Worm (Caenorhabditis elegans): Measurements from ENCODE around the gene F55G1.6.

ce11 chrIV:7451345-7451744 lies 22.0 kb upstream of the F55G1.6 start, which contains the start of gene tes-1:
- TF ChIP-seq tab-1 (GFP tag; IDR thresholded peaks at IDR 0.05) (no peak), ztf-23 (GFP tag; IDR thresholded peaks at IDR 0.05) (no peak), flt-1 (GFP tag; IDR thresholded peaks at IDR 0.05) (no peak), cog-1 (tag; optimal IDR thresholded peaks at IDR 0.05) (no peak), ztf-29 (GFP tag; IDR thresholded peaks at IDR 0.05) (no peak), klf-2 (GFP tag; conservative IDR thresholded peaks at IDR 0.05) (no peak), ref-1 (GFP tag; conservative IDR thresholded peaks at IDR 0.05) (no peak), med-1 (GFP tag; optimal IDR thresholded peaks at IDR 0.05; ENCODE audit: insufficient read depth) (no peak), T22C8.4 (GFP tag; IDR thresholded peaks at IDR 0.05) (no peak)
